Worm (Caenorhabditis elegans) whole organism, L2 larva: ENCODE measurements around the gene W03F9.4.
A peak's percentile ranks its signal among the peaks of the same experiment; 100 is the strongest.

Source experiments
- C34F6.9 ChIP-seq: fragments of 150-350 bp; optimal IDR thresholded peaks from 2 replicates; lab custom pipeline; 2014; ENCODE audit warnings: missing biosample characterization, missing genetic modification characterization
- F13H6.1 ChIP-seq: sonication (generic microtip); optimal IDR thresholded peaks from 2 replicates; lab custom pipeline; 2016; ENCODE audit warnings: missing genetic modification characterization, missing compliant biosample characterization
- R02D3.7 ChIP-seq: fragments of 150-350 bp; optimal IDR thresholded peaks from 2 replicates; lab custom pipeline; 2014; ENCODE audit warnings: missing biosample characterization, missing genetic modification characterization
- Y55F3AM.14 ChIP-seq: fragments of 200-800 bp; sonication (Bioruptor generic); optimal IDR thresholded peaks from 2 replicates; lab custom pipeline; 2018; ENCODE audit warnings: mild to moderate bottlenecking, missing genetic modification characterization, missing compliant biosample characterization
- ZK546.5 ChIP-seq: sonication (generic microtip); optimal IDR thresholded peaks from 2 replicates; lab custom pipeline; 2017; ENCODE audit warnings: missing biosample characterization, missing genetic modification characterization
- alr-1 ChIP-seq: fragments of 150-350 bp; optimal IDR thresholded peaks from 2 replicates; lab custom pipeline; 2014; ENCODE audit warnings: missing biosample characterization, missing genetic modification characterization
- aly-2 ChIP-seq: fragments of 150-350 bp; optimal IDR thresholded peaks from 2 replicates; lab custom pipeline; 2014; ENCODE audit warnings: missing biosample characterization, missing genetic modification characterization
- ama-1 ChIP-seq: fragments of 150-350 bp; optimal IDR thresholded peaks from 2 replicates; lab custom pipeline; 2018; ENCODE audit warnings: inconsistent platforms
- blmp-1 ChIP-seq: sonication (generic microtip); optimal IDR thresholded peaks from 2 replicates; lab custom pipeline; 2017; ENCODE audit warnings: missing genetic modification characterization, mild to moderate bottlenecking, missing compliant biosample characterization, antibody characterized with exemption, moderate library complexity; ENCODE audit not compliant: insufficient read depth
- ceh-16 ChIP-seq: fragments of 150-350 bp; optimal IDR thresholded peaks from 2 replicates; lab custom pipeline; 2014; ENCODE audit warnings: missing biosample characterization, missing genetic modification characterization
- ceh-82 ChIP-seq: fragments of 150-350 bp; optimal IDR thresholded peaks from 2 replicates; lab custom pipeline; 2014; ENCODE audit warnings: missing biosample characterization, missing genetic modification characterization
- crh-2 ChIP-seq: sonication (generic microtip); optimal IDR thresholded peaks from 2 replicates; lab custom pipeline; 2017; ENCODE audit warnings: missing biosample characterization, missing genetic modification characterization
- dmd-4 ChIP-seq: sonication (generic microtip); optimal IDR thresholded peaks from 2 replicates; lab custom pipeline; 2017; ENCODE audit warnings: missing biosample characterization, missing genetic modification characterization
- egl-27 ChIP-seq: sonication (generic microtip); optimal IDR thresholded peaks from 3 replicates; lab custom pipeline; 2017; ENCODE audit warnings: missing biosample characterization, missing genetic modification reagents, missing genetic modification characterization
- elt-1 ChIP-seq: fragments of 150-350 bp; optimal IDR thresholded peaks from 2 replicates; lab custom pipeline; 2014; ENCODE audit warnings: missing biosample characterization, missing genetic modification characterization
- elt-3 ChIP-seq: sonication (generic microtip); optimal IDR thresholded peaks from 2 replicates; lab custom pipeline; 2017; ENCODE audit warnings: missing biosample characterization, missing genetic modification characterization
- fos-1 ChIP-seq: fragments of 150-350 bp; optimal IDR thresholded peaks from 2 replicates; lab custom pipeline; 2014; ENCODE audit warnings: missing biosample characterization, missing genetic modification characterization
- gmeb-1 ChIP-seq: fragments of 150-350 bp; optimal IDR thresholded peaks from 2 replicates; lab custom pipeline; 2014; ENCODE audit warnings: missing biosample characterization, missing genetic modification characterization
- lin-11 ChIP-seq: fragments of 150-350 bp; sonication (generic microtip); optimal IDR thresholded peaks from 2 replicates; lab custom pipeline; 2014; ENCODE audit warnings: missing biosample characterization, missing genetic modification characterization, inconsistent platforms, mixed read lengths
- lin-13 ChIP-seq: fragments of 150-350 bp; optimal IDR thresholded peaks from 2 replicates; lab custom pipeline; 2014; ENCODE audit warnings: missing biosample characterization, missing genetic modification reagents, missing genetic modification characterization
- lin-39 ChIP-seq: fragments of 150-350 bp; optimal IDR thresholded peaks from 2 replicates; lab custom pipeline; 2014; ENCODE audit warnings: missing biosample characterization, missing genetic modification reagents, missing genetic modification characterization
- lsy-2 ChIP-seq, 2 experiments: fragments of 150-350 bp in 1 of 2; sonication (generic microtip) in 1 of 2; optimal IDR thresholded peaks; 2 replicates each; lab custom pipeline; 2014 to 2017; ENCODE audit warnings: missing biosample characterization in 2 of 2, missing genetic modification characterization in 2 of 2
- mab-5 ChIP-seq: fragments of 150-350 bp; optimal IDR thresholded peaks from 2 replicates; lab custom pipeline; 2014; ENCODE audit warnings: missing biosample characterization, missing genetic modification characterization
- mbf-1 ChIP-seq: sonication (generic microtip); optimal IDR thresholded peaks from 2 replicates; lab custom pipeline; 2017; ENCODE audit warnings: missing biosample characterization, missing genetic modification characterization
- mdl-1 ChIP-seq, 2 experiments: fragments of 150-350 bp in 1 of 2; sonication (generic microtip) in 1 of 2; optimal IDR thresholded peaks; 2 replicates each; lab custom pipeline; 2017; ENCODE audit warnings: missing biosample characterization in 2 of 2, missing genetic modification characterization in 2 of 2
- nhr-10 ChIP-seq: sonication (generic microtip); optimal IDR thresholded peaks from 2 replicates; lab custom pipeline; 2017; ENCODE audit warnings: missing biosample characterization, missing genetic modification characterization
- nhr-11 ChIP-seq: fragments of 150-350 bp; optimal IDR thresholded peaks from 2 replicates; lab custom pipeline; 2014; ENCODE audit warnings: missing biosample characterization, missing genetic modification characterization
- nhr-12 ChIP-seq: fragments of 150-350 bp; optimal IDR thresholded peaks from 2 replicates; lab custom pipeline; 2014; ENCODE audit warnings: missing biosample characterization, missing genetic modification characterization
- nhr-129 ChIP-seq: fragments of 150-350 bp; optimal IDR thresholded peaks from 2 replicates; lab custom pipeline; 2014; ENCODE audit warnings: missing biosample characterization, missing genetic modification characterization
- nhr-21 ChIP-seq: fragments of 150-350 bp; optimal IDR thresholded peaks from 2 replicates; lab custom pipeline; 2014; ENCODE audit warnings: missing biosample characterization, missing genetic modification characterization
- nhr-23 ChIP-seq: fragments of 150-350 bp; optimal IDR thresholded peaks from 2 replicates; lab custom pipeline; 2014; ENCODE audit warnings: missing biosample characterization, missing genetic modification reagents, missing genetic modification characterization
- nhr-237 ChIP-seq: fragments of 150-350 bp; optimal IDR thresholded peaks from 2 replicates; lab custom pipeline; 2014; ENCODE audit warnings: missing biosample characterization, missing genetic modification characterization
- nhr-25 ChIP-seq: fragments of 150-350 bp; sonication (generic microtip); optimal IDR thresholded peaks from 3 replicates; lab custom pipeline; 2014; ENCODE audit warnings: missing biosample characterization, missing genetic modification characterization
- nhr-6 ChIP-seq: fragments of 150-350 bp; optimal IDR thresholded peaks from 2 replicates; lab custom pipeline; 2014; ENCODE audit warnings: missing biosample characterization, missing genetic modification characterization
- nhr-77 ChIP-seq: fragments of 150-350 bp; optimal IDR thresholded peaks from 2 replicates; lab custom pipeline; 2014; ENCODE audit warnings: missing biosample characterization, missing genetic modification characterization
- peb-1 ChIP-seq: fragments of 150-350 bp; optimal IDR thresholded peaks from 2 replicates; lab custom pipeline; 2014; ENCODE audit warnings: missing biosample characterization, missing genetic modification characterization
- sem-4 ChIP-seq: fragments of 150-350 bp; optimal IDR thresholded peaks from 2 replicates; lab custom pipeline; 2014; ENCODE audit warnings: missing biosample characterization, missing genetic modification reagents, missing genetic modification characterization
- skn-1 ChIP-seq: sonication (generic microtip); optimal IDR thresholded peaks from 2 replicates; lab custom pipeline; 2017; ENCODE audit warnings: missing biosample characterization, missing genetic modification characterization
- sma-3 ChIP-seq: sonication (generic microtip); optimal IDR thresholded peaks from 2 replicates; lab custom pipeline; 2016; ENCODE audit warnings: missing genetic modification reagents, missing genetic modification characterization, missing compliant biosample characterization
- sma-9 ChIP-seq, 2 experiments: fragments of 150-350 bp in 1 of 2; sonication (generic microtip) in 1 of 2; optimal IDR thresholded peaks; 2 replicates each; lab custom pipeline; 2014 to 2016; ENCODE audit warnings: missing genetic modification characterization in 2 of 2, mild to moderate bottlenecking in 1 of 2, missing biosample characterization in 1 of 2, missing compliant biosample characterization in 1 of 2, missing genetic modification reagents in 1 of 2, moderate library complexity in 1 of 2
- snpc-4 ChIP-seq: fragments of 150-350 bp; optimal IDR thresholded peaks from 2 replicates; lab custom pipeline; 2014; ENCODE audit warnings: missing biosample characterization, missing genetic modification characterization
- unc-39 ChIP-seq: fragments of 150-350 bp; optimal IDR thresholded peaks from 2 replicates; lab custom pipeline; 2014; ENCODE audit warnings: missing biosample characterization, missing genetic modification characterization
- unc-55 ChIP-seq: fragments of 150-350 bp; sonication (generic microtip); optimal IDR thresholded peaks from 3 replicates; lab custom pipeline; 2014; ENCODE audit warnings: missing biosample characterization, missing genetic modification reagents, missing genetic modification characterization
- unc-62 ChIP-seq: fragments of 150-350 bp; optimal IDR thresholded peaks from 2 replicates; lab custom pipeline; 2014; ENCODE audit warnings: missing biosample characterization, missing genetic modification reagents, missing genetic modification characterization
- zag-1 ChIP-seq: fragments of 150-350 bp; optimal IDR thresholded peaks from 2 replicates; lab custom pipeline; 2014; ENCODE audit warnings: missing biosample characterization, missing genetic modification characterization
- ztf-1 ChIP-seq: fragments of 200-800 bp; sonication (Bioruptor generic); conservative IDR thresholded peaks from 2 replicates; pipeline ENCODE4 v1.3.6; 2022; ENCODE audit warnings: missing genetic modification characterization, missing compliant biosample characterization
- ztf-11 ChIP-seq: sonication (generic microtip); optimal IDR thresholded peaks from 2 replicates; lab custom pipeline; 2017; ENCODE audit warnings: missing biosample characterization, missing genetic modification characterization
- ztf-4 ChIP-seq: fragments of 150-350 bp; optimal IDR thresholded peaks from 2 replicates; lab custom pipeline; 2014; ENCODE audit warnings: missing biosample characterization, missing genetic modification characterization

The W03F9.4 gene

DNA sequence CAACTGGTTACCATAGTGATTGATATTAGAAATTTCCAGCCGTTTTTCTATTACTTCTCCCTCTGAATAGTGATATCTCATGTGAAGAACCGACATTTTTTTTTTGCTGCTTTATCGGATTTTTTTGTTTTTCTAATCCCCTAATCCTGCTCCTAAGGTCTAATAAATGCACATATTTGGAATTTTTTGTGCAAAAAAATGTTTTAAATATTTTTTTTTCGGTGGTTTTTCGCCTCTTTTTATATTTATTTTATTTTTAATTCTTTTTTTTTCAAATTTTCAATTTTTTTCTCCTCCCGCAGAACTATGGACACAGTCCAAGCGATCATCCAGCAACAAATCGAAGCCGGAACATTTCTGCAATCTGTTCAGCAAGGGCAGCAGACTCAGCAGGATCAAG is 15.5 kb upstream of the W03F9.4 start, which contains the start of gene Y108G3AL.2:
Gene Y108G3AL.2, plus strand, starts transcription at position 301 of the 400 bp plus-strand sequence.
- TF ChIP-seq dmd-4 (tag; lab: Kevin White, UChicago) (no peak), nhr-11 (tag; lab: Kevin White, UChicago) (no peak), gmeb-1 (tag; lab: Kevin White, UChicago) (no peak), egl-27 (tag; lab: Kevin White, UChicago) (no peak), ZK546.5 (no peak), sma-3 (no peak), nhr-77 (tag; lab: Kevin White, UChicago) (no peak), ceh-82 (tag; lab: Kevin White, UChicago) (no peak), ztf-1 (GFP tag; lab: Robert Waterston, UW) (no peak), crh-2 (no peak), mab-5 (tag; lab: Kevin White, UChicago) (no peak), mbf-1 (tag; lab: Kevin White, UChicago) (no peak), ztf-11 (tag; lab: Kevin White, UChicago) (no peak)

- no peak for TF ChIP-seq ama-1 (lab: Kevin White, UChicago)
- no peak for TF ChIP-seq lin-11 (tag; lab: Kevin White, UChicago)
- TF ChIP-seq ztf-11 (tag; lab: Kevin White, UChicago), result no peak
- no peak for TF ChIP-seq unc-39 (tag; lab: Kevin White, UChicago)
- no peak for TF ChIP-seq R02D3.7 (tag; lab: Kevin White, UChicago)
- TF ChIP-seq mbf-1 (tag; lab: Kevin White, UChicago), result no peak
- TF ChIP-seq egl-27 (tag; lab: Kevin White, UChicago), result peak; percentile 7
- no peak for TF ChIP-seq zag-1 (tag; lab: Kevin White, UChicago)
- TF ChIP-seq lin-39 (tag; lab: Kevin White, UChicago), result no peak
- TF ChIP-seq skn-1 (tag; lab: Kevin White, UChicago), result no peak
- no peak for TF ChIP-seq blmp-1
- no peak for TF ChIP-seq ztf-1 (GFP tag; lab: Robert Waterston, UW)
- no peak for TF ChIP-seq mab-5 (tag; lab: Kevin White, UChicago)
- no peak for TF ChIP-seq nhr-237 (tag; lab: Kevin White, UChicago)
- TF ChIP-seq dmd-4 (tag; lab: Kevin White, UChicago), result no peak
- TF ChIP-seq ztf-4, result no peak
- TF ChIP-seq nhr-23 (tag; lab: Kevin White, UChicago), result no peak
- peak; percentile 40 for TF ChIP-seq crh-2
- TF ChIP-seq lin-13, result peak; percentile 26
- TF ChIP-seq ceh-82 (tag; lab: Kevin White, UChicago), result no peak
- no peak for TF ChIP-seq mdl-1 (tag; optimal IDR thresholded peaks at IDR 0.05; lab: Kevin White, UChicago)
- TF ChIP-seq elt-1, result no peak
- peak in 1 of 2 experiments; percentile 76 for TF ChIP-seq lsy-2 (tag; optimal IDR thresholded peaks at IDR 0.05; lab: Kevin White, UChicago)
- TF ChIP-seq C34F6.9 (tag; lab: Kevin White, UChicago), result peak; percentile 67
- TF ChIP-seq ZK546.5, result no peak
- TF ChIP-seq peb-1 (tag; lab: Kevin White, UChicago), result no peak
- TF ChIP-seq F13H6.1, result peak; percentile 6
- no peak for TF ChIP-seq ceh-16 (tag; lab: Kevin White, UChicago)
- TF ChIP-seq sma-9 (GFP tag; optimal IDR thresholded peaks at IDR 0.05; lab: Kevin White, UChicago), result no peak
- no peak for TF ChIP-seq sma-9 (tag; optimal IDR thresholded peaks at IDR 0.05; lab: Kevin White, UChicago)
- TF ChIP-seq unc-62 (GFP tag; lab: Kevin White, UChicago), result no peak
- TF ChIP-seq elt-3 (tag; lab: Kevin White, UChicago), result no peak
- TF ChIP-seq sma-3, result peak; percentile 28
- no peak for TF ChIP-seq nhr-25 (tag; lab: Kevin White, UChicago)
- peak; percentile 66 for TF ChIP-seq unc-55 (GFP tag; lab: Kevin White, UChicago)
- no peak for TF ChIP-seq nhr-6 (tag; lab: Kevin White, UChicago)
- no peak for TF ChIP-seq nhr-12
- TF ChIP-seq alr-1 (tag; lab: Kevin White, UChicago), result no peak
- peak; percentile 32 for TF ChIP-seq snpc-4 (tag; lab: Kevin White, UChicago)
- TF ChIP-seq gmeb-1 (tag; lab: Kevin White, UChicago), result peak; percentile 94
- TF ChIP-seq nhr-11 (tag; lab: Kevin White, UChicago), result no peak
- peak; percentile 37 for TF ChIP-seq nhr-129 (tag; lab: Kevin White, UChicago)
- TF ChIP-seq fos-1 (tag; lab: Kevin White, UChicago), result no peak
- no peak for TF ChIP-seq Y55F3AM.14 (GFP tag; lab: Kevin White, UChicago)
- no peak for TF ChIP-seq nhr-10 (tag; lab: Kevin White, UChicago)
- TF ChIP-seq sem-4 (tag; lab: Kevin White, UChicago), result no peak
- no peak for TF ChIP-seq nhr-77 (tag; lab: Kevin White, UChicago)
- TF ChIP-seq aly-2 (tag; lab: Kevin White, UChicago), result no peak
- TF ChIP-seq nhr-21 (tag; lab: Kevin White, UChicago), result no peak
- TF ChIP-seq, all 48 proteins: peak for 11
Measured at ce11 chrV:156044-156869, 5.1 kb upstream of the W03F9.4 start, which contains the start of gene ttb-1. ttb-1 (plus strand) TSS chrV:156819.
